Fruit fly (Drosophila melanogaster) whole organism, embryonic: ENCODE measurements around the gene CG42578.

Source experiments
- Asciz ChIP-seq: fragments of 200-800 bp; sonication (Bioruptor generic); optimal IDR thresholded peaks from 2 replicates; lab custom pipeline; 2017; ENCODE audit warnings: missing biosample characterization, mild to moderate bottlenecking, missing genetic modification characterization, missing genetic modification reagents
- CG14710 ChIP-seq: fragments of 200-800 bp; sonication (Bioruptor generic); optimal IDR thresholded peaks from 3 replicates; lab custom pipeline; 2019; ENCODE audit warnings: missing biosample characterization, mild to moderate bottlenecking, missing genetic modification characterization, moderate library complexity
- CG15514 ChIP-seq: fragments of 200-800 bp; sonication (Bioruptor generic); optimal IDR thresholded peaks from 3 replicates; lab custom pipeline; 2017; ENCODE audit warnings: missing biosample characterization, missing genetic modification characterization, mild to moderate bottlenecking, moderate library complexity, missing genetic modification reagents
- CG17361 ChIP-seq: fragments of 200-800 bp; sonication (Bioruptor generic); IDR thresholded peaks from 3 replicates; pipeline ENCODE4 v1.3.6; 2022; ENCODE audit warnings: missing biosample characterization, missing genetic modification characterization
- CG17385 ChIP-seq: fragments of 200-800 bp; sonication (Bioruptor generic); optimal IDR thresholded peaks from 3 replicates; lab custom pipeline; 2018; ENCODE audit warnings: missing biosample characterization, mild to moderate bottlenecking, missing genetic modification characterization
- CG18476 ChIP-seq: fragments of 200-800 bp; sonication (Bioruptor generic); optimal IDR thresholded peaks from 2 replicates; lab custom pipeline; 2016; ENCODE audit warnings: missing biosample characterization, mild to moderate bottlenecking, missing genetic modification characterization
- CG18764 ChIP-seq: fragments of 200-800 bp; sonication (Bioruptor generic); optimal IDR thresholded peaks from 3 replicates; lab custom pipeline; 2016; ENCODE audit warnings: missing biosample characterization, missing genetic modification characterization
- CG2712 ChIP-seq: fragments of 200-800 bp; optimal IDR thresholded peaks from 3 replicates; lab custom pipeline; 2019; ENCODE audit warnings: missing biosample characterization, mild to moderate bottlenecking, missing genetic modification characterization, moderate library complexity
- CG30020 ChIP-seq: fragments of 200-800 bp; optimal IDR thresholded peaks from 2 replicates; lab custom pipeline; 2019; ENCODE audit warnings: missing biosample characterization, mild to moderate bottlenecking, missing genetic modification characterization, moderate library complexity
- CG32532 ChIP-seq: fragments of 200-800 bp; sonication (Bioruptor generic); IDR thresholded peaks from 2 replicates; pipeline ENCODE4 v1.3.6; 2022; ENCODE audit warnings: missing biosample characterization, missing genetic modification characterization
- CG3847 ChIP-seq: fragments of 200-800 bp; sonication (Bioruptor generic); IDR thresholded peaks from 2 replicates; pipeline ENCODE4 v1.3.6; 2022; ENCODE audit warnings: missing biosample characterization, missing genetic modification characterization
- CG3995 ChIP-seq: fragments of 200-800 bp; sonication (Bioruptor generic); optimal IDR thresholded peaks from 3 replicates; lab custom pipeline; 2016; ENCODE audit warnings: missing biosample characterization, missing genetic modification characterization
- CG6654 ChIP-seq: fragments of 200-800 bp; sonication (Bioruptor generic); optimal IDR thresholded peaks from 2 replicates; lab custom pipeline; 2017; ENCODE audit warnings: missing biosample characterization, mild to moderate bottlenecking, missing genetic modification characterization
- CG7357 ChIP-seq: fragments of 200-800 bp; sonication (Bioruptor generic); IDR thresholded peaks from 3 replicates; pipeline ENCODE4 v1.3.6; 2022; ENCODE audit warnings: missing biosample characterization, missing genetic modification characterization
- CG8944 ChIP-seq: fragments of 200-800 bp; sonication (Bioruptor generic); optimal IDR thresholded peaks from 3 replicates; lab custom pipeline; 2016; ENCODE audit warnings: missing biosample characterization, missing genetic modification characterization
- CG9215 ChIP-seq: fragments of 200-800 bp; sonication (Bioruptor generic); IDR thresholded peaks from 2 replicates; pipeline ENCODE4 v1.3.6; 2022; ENCODE audit warnings: missing biosample characterization, missing genetic modification characterization
- Deaf1 ChIP-seq: fragments of 200-800 bp; optimal IDR thresholded peaks from 3 replicates; lab custom pipeline; 2019; ENCODE audit warnings: missing biosample characterization, mild to moderate bottlenecking, missing genetic modification characterization, moderate library complexity
- Dp ChIP-seq: fragments of 200-800 bp; sonication (Bioruptor generic); optimal IDR thresholded peaks from 2 replicates; lab custom pipeline; 2018; ENCODE audit warnings: missing biosample characterization, mild to moderate bottlenecking, missing genetic modification characterization, moderate library complexity
- E2f2 ChIP-seq: fragments of 200-800 bp; sonication (Bioruptor generic); IDR thresholded peaks from 2 replicates; pipeline ENCODE4 v1.3.6; 2022; ENCODE audit warnings: missing biosample characterization, missing genetic modification characterization
- Gsc ChIP-seq: fragments of 200-800 bp; sonication (Bioruptor generic); IDR thresholded peaks from 2 replicates; pipeline ENCODE4 v1.3.6; 2022; ENCODE audit warnings: missing biosample characterization, missing genetic modification characterization
- H15 ChIP-seq: fragments of 200-800 bp; sonication (Bioruptor generic); IDR thresholded peaks from 3 replicates; pipeline ENCODE4 v1.3.6; 2022; ENCODE audit warnings: missing biosample characterization, missing genetic modification characterization
- Hr51 ChIP-seq, 2 experiments: fragments of 200-800 bp; sonication (Bioruptor generic); optimal IDR thresholded peaks; 2 replicates in 1 of 2; 3 replicates in 1 of 2; lab custom pipeline; 2016 to 2018; ENCODE audit warnings: missing biosample characterization in 2 of 2, missing genetic modification characterization in 2 of 2, mild to moderate bottlenecking in 1 of 2, moderate library complexity in 1 of 2
- Kr ChIP-seq: fragments of 200-800 bp; sonication (Bioruptor generic); optimal IDR thresholded peaks from 2 replicates; lab custom pipeline; 2017; ENCODE audit warnings: missing biosample characterization, mild to moderate bottlenecking, missing genetic modification characterization
- Scr ChIP-seq: fragments of 200-800 bp; sonication (Bioruptor generic); IDR thresholded peaks from 2 replicates; pipeline ENCODE4 v1.3.6; 2022; ENCODE audit warnings: missing biosample characterization, missing genetic modification characterization; ENCODE audit not compliant: partially characterized antibody
- ab ChIP-seq: fragments of 200-800 bp; sonication (Bioruptor generic); optimal IDR thresholded peaks from 2 replicates; lab custom pipeline; 2016; ENCODE audit warnings: missing biosample characterization, missing genetic modification characterization
- bowl ChIP-seq: fragments of 200-800 bp; sonication (Bioruptor generic); IDR thresholded peaks from 2 replicates; pipeline ENCODE4 v1.3.6; 2022; ENCODE audit warnings: missing biosample characterization, missing genetic modification characterization
- cad ChIP-seq: fragments of >200 bp; optimal IDR thresholded peaks from 2 replicates; lab custom pipeline; 2017; ENCODE audit warnings: missing biosample characterization, missing genetic modification characterization
- cas ChIP-seq: fragments of 200-800 bp; sonication (Bioruptor generic); IDR thresholded peaks from 2 replicates; pipeline ENCODE4 v1.3.6; 2022; ENCODE audit warnings: missing biosample characterization, missing genetic modification characterization
- cwo ChIP-seq: fragments of 200-800 bp; sonication (Bioruptor generic); optimal IDR thresholded peaks from 3 replicates; lab custom pipeline; 2017; ENCODE audit warnings: missing biosample characterization, missing genetic modification characterization, mild to moderate bottlenecking, moderate library complexity, missing genetic modification reagents
- dati ChIP-seq: fragments of 200-800 bp; sonication (Bioruptor generic); IDR thresholded peaks from 2 replicates; pipeline ENCODE4 v1.3.6; 2022; ENCODE audit warnings: missing biosample characterization, missing genetic modification characterization
- dysf ChIP-seq: fragments of 200-800 bp; sonication (Bioruptor generic); IDR thresholded peaks from 3 replicates; pipeline ENCODE4 v1.3.6; 2022; ENCODE audit warnings: missing biosample characterization, missing genetic modification characterization
- exex ChIP-seq: fragments of 200-800 bp; sonication (Bioruptor generic); optimal IDR thresholded peaks from 4 replicates; lab custom pipeline; 2018; ENCODE audit warnings: missing biosample characterization, mild to moderate bottlenecking, missing genetic modification characterization, moderate library complexity
- fd64A ChIP-seq: fragments of 200-800 bp; sonication (Bioruptor generic); optimal IDR thresholded peaks from 3 replicates; lab custom pipeline; 2018; ENCODE audit warnings: missing biosample characterization, mild to moderate bottlenecking, missing genetic modification characterization
- fu2 ChIP-seq: fragments of 200-800 bp; sonication (Bioruptor generic); optimal IDR thresholded peaks from 2 replicates; lab custom pipeline; 2016; ENCODE audit warnings: missing biosample characterization, missing genetic modification characterization
- gro ChIP-seq: fragments of 200-800 bp; sonication (Bioruptor generic); optimal IDR thresholded peaks from 2 replicates; lab custom pipeline; 2016; ENCODE audit warnings: missing biosample characterization, missing genetic modification characterization
- hkb ChIP-seq, 2 experiments: fragments of 200-800 bp in 1 of 2; fragments of >200 bp in 1 of 2; sonication (Bioruptor generic) in 1 of 2; IDR thresholded peaks in 1 of 2; optimal IDR thresholded peaks in 1 of 2; 2 replicates each; pipeline versions ENCODE4 v1.3.6 to Lab custom; 2017 to 2022; ENCODE audit warnings: missing biosample characterization in 1 of 2, missing genetic modification characterization in 1 of 2
- insv ChIP-seq, 2 experiments: fragments of 200-800 bp; sonication (Bioruptor generic); optimal IDR thresholded peaks; 3 replicates each; lab custom pipeline; 2016 to 2018; ENCODE audit warnings: missing biosample characterization in 2 of 2, missing genetic modification characterization in 2 of 2
- jing ChIP-seq: fragments of 200-800 bp; sonication (Bioruptor generic); optimal IDR thresholded peaks from 2 replicates; lab custom pipeline; 2018; ENCODE audit warnings: missing biosample characterization, mild to moderate bottlenecking, missing genetic modification characterization
- kah ChIP-seq: fragments of 200-800 bp; sonication (Bioruptor generic); optimal IDR thresholded peaks from 2 replicates; lab custom pipeline; 2018; ENCODE audit warnings: missing biosample characterization, mild to moderate bottlenecking, missing genetic modification characterization
- lab ChIP-seq: fragments of 200-800 bp; sonication (Bioruptor generic); optimal IDR thresholded peaks from 3 replicates; lab custom pipeline; 2017; ENCODE audit warnings: missing biosample characterization, missing genetic modification characterization, mild to moderate bottlenecking, moderate library complexity, missing genetic modification reagents
- otp ChIP-seq: fragments of 200-800 bp; sonication (Bioruptor generic); IDR thresholded peaks from 3 replicates; pipeline ENCODE4, ENCODE4 v1.3.6; 2022; ENCODE audit warnings: missing biosample characterization, missing genetic modification characterization
- rib ChIP-seq: fragments of 200-800 bp; sonication (Bioruptor generic); IDR thresholded peaks from 2 replicates; pipeline ENCODE4 v1.3.6; 2022; ENCODE audit warnings: missing biosample characterization, missing genetic modification characterization
- ro ChIP-seq: fragments of 200-800 bp; sonication (Bioruptor generic); IDR thresholded peaks from 2 replicates; pipeline ENCODE4 v1.3.6; 2022; ENCODE audit warnings: missing biosample characterization, missing genetic modification characterization
- scrt ChIP-seq: fragments of 200-800 bp; sonication (Bioruptor generic); optimal IDR thresholded peaks from 2 replicates; lab custom pipeline; 2018; ENCODE audit warnings: missing biosample characterization, mild to moderate bottlenecking, missing genetic modification characterization, moderate library complexity
- sens ChIP-seq: fragments of 200-800 bp; sonication (Bioruptor generic); peaks from one replicate; lab custom pipeline; 2016; ENCODE audit warnings: missing biosample characterization, missing genetic modification characterization
- sens-2 ChIP-seq: fragments of 200-800 bp; sonication (Bioruptor generic); IDR thresholded peaks from 2 replicates; pipeline ENCODE4 v1.3.6; 2022; ENCODE audit warnings: missing biosample characterization, missing genetic modification characterization
- seq ChIP-seq: fragments of 200-800 bp; sonication (Bioruptor generic); IDR thresholded peaks from 2 replicates; pipeline ENCODE4 v1.3.6; 2022; ENCODE audit warnings: missing biosample characterization, missing genetic modification characterization
- sim ChIP-seq: fragments of 200-800 bp; sonication (Bioruptor generic); IDR thresholded peaks from 2 replicates; pipeline ENCODE4 v1.3.6; 2022; ENCODE audit warnings: missing biosample characterization, missing genetic modification characterization
- trh ChIP-seq: fragments of 200-800 bp; sonication (Bioruptor generic); optimal IDR thresholded peaks from 2 replicates; lab custom pipeline; 2016; ENCODE audit warnings: missing biosample characterization, missing genetic modification characterization
- vnd ChIP-seq: fragments of 200-800 bp; sonication (Bioruptor generic); IDR thresholded peaks from 3 replicates; pipeline ENCODE4 v1.3.6; 2022; ENCODE audit warnings: missing biosample characterization, missing genetic modification characterization; ENCODE audit not compliant: partially characterized antibody
- yki ChIP-seq: fragments of >200 bp; optimal IDR thresholded peaks from 3 replicates; lab custom pipeline; 2018

CG42578 gene

DNA sequence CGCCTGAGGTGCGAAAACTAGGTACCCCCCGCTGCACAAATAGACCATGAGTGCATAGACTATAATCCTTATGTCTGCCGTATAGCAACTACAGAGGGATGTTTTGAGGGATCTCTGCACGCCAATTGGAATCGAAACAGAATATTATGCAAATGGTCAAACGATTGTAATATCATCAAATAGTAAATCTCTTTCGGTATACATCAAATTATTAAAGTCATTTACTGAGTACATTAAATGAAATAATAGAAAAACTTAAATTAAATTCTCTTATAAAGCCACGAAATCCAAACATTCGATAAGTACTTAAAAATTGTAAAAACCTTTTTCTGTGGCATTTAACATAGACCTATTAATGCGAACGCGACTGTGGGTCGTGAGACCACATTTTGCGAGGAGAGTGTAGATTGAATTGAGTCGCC lies 42.5 kb downstream of the CG42578 start (continued):
- TF ChIP-seq dati (no peak), trh (peak; percentile 6), H15 (GFP tag; lab: Robert Waterston, UW) (peak; percentile 10; the same call in 1 of the 3 replicates), E2f2 (no peak; the same call in 1 of the 2 replicates), CG2712 (tag; lab: Kevin White, UChicago) (peak; percentile 66), sens-2 (no peak), gro (GFP tag; lab: Kevin White, UChicago) (peak; percentile 21), CG15514 (GFP tag; lab: Kevin White, UChicago) (peak; percentile 19), cas (no peak), Hr51 (GFP tag; optimal IDR thresholded peaks at IDR 0.05; lab: Kevin White, UChicago) (peak in 1 of 2 experiments; percentile 70), CG18764 (GFP tag; lab: Kevin White, UChicago) (peak; percentile 9), insv (GFP tag; optimal IDR thresholded peaks at IDR 0.05; lab: Kevin White, UChicago) (peak in 1 of 2 experiments; percentile 44), CG6654 (GFP tag; lab: Kevin White, UChicago) (peak; percentile 55), CG17361 (peak; percentile 79), lab (peak; percentile 60), CG8944 (GFP tag; lab: Kevin White, UChicago) (peak; percentile 17), CG18476 (peak; percentile 39), sim (GFP tag; lab: Robert Waterston, UW) (no peak), hkb (optimal IDR thresholded peaks at IDR 0.05; lab: Kevin White, UChicago) (no peak), hkb (GFP tag; IDR thresholded peaks at IDR 0.05; lab: Robert Waterston, UW) (no peak), CG17385 (peak; percentile 73), ro (GFP tag; lab: Robert Waterston, UW) (no peak), cad (GFP tag; lab: Kevin White, UChicago) (no peak), otp (GFP tag; lab: Robert Waterston, UW) (no peak), CG9215 (GFP tag; lab: Robert Waterston, UW) (peak; percentile 21; the same call in 1 of the 2 replicates), Gsc (GFP tag; lab: Robert Waterston, UW) (no peak), CG30020 (peak; percentile 1), fu2 (no peak), exex (tag; lab: Kevin White, UChicago) (no peak), seq (GFP tag; lab: Robert Waterston, UW) (peak; percentile 36; the same call in 1 of the 2 replicates), Asciz (peak; percentile 60), yki (lab: Kevin White, UChicago) (no peak), CG3995 (GFP tag; lab: Kevin White, UChicago) (peak; percentile 8), Deaf1 (tag; lab: Kevin White, UChicago) (peak; percentile 21), bowl (GFP tag; lab: Robert Waterston, UW) (no peak), fd64A (GFP tag; lab: Kevin White, UChicago) (no peak), CG3847 (GFP tag; lab: Robert Waterston, UW) (no peak), CG32532 (peak; percentile 23; the same call in 1 of the 2 replicates), CG14710 (tag; lab: Kevin White, UChicago) (peak; percentile 70), cwo (GFP tag; lab: Kevin White, UChicago) (peak; percentile 51), scrt (GFP tag; lab: Kevin White, UChicago) (peak; percentile 18), Dp (GFP tag; lab: Kevin White, UChicago) (no peak), jing (GFP tag; lab: Kevin White, UChicago) (peak; percentile 21), Kr (GFP tag; lab: Kevin White, UChicago) (no peak), kah (no peak), CG7357 (GFP tag; lab: Robert Waterston, UW) (0 out of 3 replicates have a peak, but pooled peaks have one; percentile 5), ab (GFP tag; lab: Kevin White, UChicago) (no peak), sens (GFP tag; lab: Kevin White, UChicago) (peak; percentile 80), vnd (no peak), Scr (no peak), rib (GFP tag; lab: Robert Waterston, UW) (0 out of 2 replicates have a peak, but pooled peaks have one; percentile 27), dysf (GFP tag; lab: Robert Waterston, UW) (peak; percentile 63)
